Worm (Caenorhabditis elegans): ENCODE data around the gene F11G11.13.

Gene F11G11.13

ce11 chrII:4876091-4876490 lies at the start of gene F11G11.13:
TSS of gene F11G11.13 (minus strand) at chrII:4876179.
- TF ChIP-seq nhr-25 (tag; optimal IDR thresholded peaks at IDR 0.05) (peak; percentile 67), ceh-9 (tag; optimal IDR thresholded peaks at IDR 0.05) (no peak), ZK546.5 (tag; optimal IDR thresholded peaks at IDR 0.05) (no peak), elt-1 (tag; optimal IDR thresholded peaks at IDR 0.05) (no peak), nhr-23 (tag; optimal IDR thresholded peaks at IDR 0.05) (peak; percentile 55), ceh-82 (tag; optimal IDR thresholded peaks at IDR 0.05) (no peak), nhr-11 (tag; optimal IDR thresholded peaks at IDR 0.05) (no peak), nhr-43 (tag; optimal IDR thresholded peaks at IDR 0.05; ENCODE audit: poor library complexity, severe bottlenecking) (peak; percentile 27), nhr-76 (tag; optimal IDR thresholded peaks at IDR 0.05) (no peak), unc-39 (tag; optimal IDR thresholded peaks at IDR 0.05) (no peak), pha-4 (tag; optimal IDR thresholded peaks at IDR 0.05) (no peak), elt-3 (tag; optimal IDR thresholded peaks at IDR 0.05) (peak in 1 of 3 experiments; percentile 6), nhr-12 (tag; optimal IDR thresholded peaks at IDR 0.05) (no peak), nhr-77 (tag; optimal IDR thresholded peaks at IDR 0.05) (no peak), sea-2 (GFP tag; optimal IDR thresholded peaks at IDR 0.05) (no peak), mml-1 (tag; optimal IDR thresholded peaks at IDR 0.05) (no peak), ceh-28 (tag; optimal IDR thresholded peaks at IDR 0.05) (no peak), elt-2 (tag; optimal IDR thresholded peaks at IDR 0.05) (no peak)

ce11 chrII:4925198-4925764 lies 49.3 kb upstream of the F11G11.13 start, which contains the start of gene aagr-2:
TSS of gene aagr-2 (minus strand) at chrII:4925248.
- TF ChIP-seq nhr-11 (tag; optimal IDR thresholded peaks at IDR 0.05) (no peak), elt-2 (tag; optimal IDR thresholded peaks at IDR 0.05) (peak; percentile 100), pqm-1 (tag; optimal IDR thresholded peaks at IDR 0.05) (peak; percentile 96), pha-4 (tag; optimal IDR thresholded peaks at IDR 0.05) (peak; percentile 74), skn-1 (tag; optimal IDR thresholded peaks at IDR 0.05) (no peak), jun-1 (tag; optimal IDR thresholded peaks at IDR 0.05) (peak; percentile 76), snpc-4 (tag; optimal IDR thresholded peaks at IDR 0.05) (no peak), lin-15B (tag; optimal IDR thresholded peaks at IDR 0.05) (no peak), aly-2 (tag; optimal IDR thresholded peaks at IDR 0.05) (no peak), nhr-43 (tag; optimal IDR thresholded peaks at IDR 0.05; ENCODE audit: poor library complexity, severe bottlenecking) (no peak)

- TF ChIP-seq tbx-2 (tag; optimal IDR thresholded peaks at IDR 0.05) (no peak), unc-39 (tag; optimal IDR thresholded peaks at IDR 0.05) (no peak), nhr-11 (tag; optimal IDR thresholded peaks at IDR 0.05) (no peak), nhr-76 (tag; optimal IDR thresholded peaks at IDR 0.05) (no peak), aly-2 (tag; optimal IDR thresholded peaks at IDR 0.05) (no peak), nhr-43 (tag; optimal IDR thresholded peaks at IDR 0.05; ENCODE audit: poor library complexity, severe bottlenecking) (no peak), lin-39 (tag; optimal IDR thresholded peaks at IDR 0.05) (no peak), lsy-12 (tag; optimal IDR thresholded peaks at IDR 0.05) (no peak), nhr-77 (tag; optimal IDR thresholded peaks at IDR 0.05) (no peak), hmg-11 (tag; optimal IDR thresholded peaks at IDR 0.05) (no peak), ZK546.5 (tag; optimal IDR thresholded peaks at IDR 0.05) (no peak), pqm-1 (tag; optimal IDR thresholded peaks at IDR 0.05) (no peak), ceh-9 (tag; optimal IDR thresholded peaks at IDR 0.05) (no peak), mdl-1 (tag; optimal IDR thresholded peaks at IDR 0.05) (no peak), nhr-28 (tag; optimal IDR thresholded peaks at IDR 0.05) (no peak), elt-2 (tag; optimal IDR thresholded peaks at IDR 0.05) (no peak), R02D3.7 (tag; optimal IDR thresholded peaks at IDR 0.05) (no peak)
These were observed 48.8 kb upstream of the F11G11.13 start for ce11 chrII:4924729-4925128.

ce11 chrII:4920608-4921007 lies 44.6 kb upstream of the F11G11.13 start:
- TF ChIP-seq nhr-77 (tag; optimal IDR thresholded peaks at IDR 0.05): no peak
- no peak for TF ChIP-seq egl-5 (tag; optimal IDR thresholded peaks at IDR 0.05)
- TF ChIP-seq fkh-2 (tag; optimal IDR thresholded peaks at IDR 0.05): no peak
- peak; percentile 32 for TF ChIP-seq pqm-1 (tag; optimal IDR thresholded peaks at IDR 0.05)
- TF ChIP-seq nhr-25 (tag; optimal IDR thresholded peaks at IDR 0.05): peak; percentile 11
- TF ChIP-seq elt-2 (tag; optimal IDR thresholded peaks at IDR 0.05): peak; percentile 80

- TF ChIP-seq ceh-28 (tag; optimal IDR thresholded peaks at IDR 0.05) (no peak), nhr-25 (tag; optimal IDR thresholded peaks at IDR 0.05) (peak; percentile 32)
These were observed 42.6 kb upstream of the F11G11.13 start for ce11 chrII:4918501-4919021.

Data from whole organism, L3 larva.